Worm (Caenorhabditis elegans): ENCODE results near the gene ssp-32.

ce11 chrIV:9895088-9895487, at the start of gene ssp-32:
- no peak for TF ChIP-seq aha-1 (tag; optimal IDR thresholded peaks at IDR 0.05)
- TF ChIP-seq hlh-4 (tag; optimal IDR thresholded peaks at IDR 0.05): no peak
- TF ChIP-seq hpl-2 (GFP tag; optimal IDR thresholded peaks at IDR 0.05): no peak
- no peak for TF ChIP-seq unc-130 (tag; optimal IDR thresholded peaks at IDR 0.05)

All from whole organism, L1 larva.